Worm (Caenorhabditis elegans): ENCODE measurements around the gene M02B7.7.

The M02B7.7 gene

ce11 chrIV:3759823-3760222, 47.2 kb downstream of the M02B7.7 start:
- TF ChIP-seq aly-2 (tag; optimal IDR thresholded peaks at IDR 0.05) (no peak), nhr-19 (GFP tag; conservative IDR thresholded peaks at IDR 0.05) (no peak), sup-37 (GFP tag; optimal IDR thresholded peaks at IDR 0.05) (no peak), snu-23 (GFP tag; optimal IDR thresholded peaks at IDR 0.05) (no peak), lin-15B (tag; optimal IDR thresholded peaks at IDR 0.05) (no peak), ceh-8 (GFP tag; optimal IDR thresholded peaks at IDR 0.05) (no peak), nhr-20 (tag; optimal IDR thresholded peaks at IDR 0.05) (no peak), lin-39 (tag; optimal IDR thresholded peaks at IDR 0.05) (no peak)

Data from whole organism, L1 larva.